Worm (Caenorhabditis elegans): ENCODE data around the gene ZK836.3.

ZK836.3 gene

ce11 chrV:12153784-12154183, 42.0 kb downstream of the ZK836.3 start:
- TF ChIP-seq rcor-1 (GFP tag; IDR thresholded peaks at IDR 0.05) (no peak), dpl-1 (GFP tag; optimal IDR thresholded peaks at IDR 0.05) (no peak), cebp-1 (GFP tag; IDR thresholded peaks at IDR 0.05) (no peak), cebp-1 (tag; optimal IDR thresholded peaks at IDR 0.05) (no peak), nfyb-1 (GFP tag; IDR thresholded peaks at IDR 0.05) (no peak), C06A6.2 (GFP tag; conservative IDR thresholded peaks at IDR 0.05) (no peak), ama-1 (optimal IDR thresholded peaks at IDR 0.05) (no peak), ama-1 (GFP tag; optimal IDR thresholded peaks at IDR 0.05) (no peak), attf-6 (GFP tag; IDR thresholded peaks at IDR 0.05) (no peak), unc-130 (GFP tag; optimal IDR thresholded peaks at IDR 0.05) (no peak), ZK185.1 (tag; optimal IDR thresholded peaks at IDR 0.05; ENCODE audit: poor library complexity, severe bottlenecking) (no peak), F37B4.10 (GFP tag; IDR thresholded peaks at IDR 0.05) (no peak), lin-35 (GFP tag; optimal IDR thresholded peaks at IDR 0.05) (no peak), ceh-79 (tag; optimal IDR thresholded peaks at IDR 0.05) (no peak), madf-3 (GFP tag; IDR thresholded peaks at IDR 0.05) (no peak)

ce11 chrV:12152857-12153256, 42.9 kb downstream of the ZK836.3 start, which contains the start of gene C27A7.8:
Gene C27A7.8, plus strand, starts transcription at chrV:12153157.
- TF ChIP-seq B0019.2 (GFP tag; conservative IDR thresholded peaks at IDR 0.05) (no peak), nhr-179 (tag; optimal IDR thresholded peaks at IDR 0.05) (no peak), akir-1 (GFP tag; optimal IDR thresholded peaks at IDR 0.05) (no peak), xnd-1 (tag; optimal IDR thresholded peaks at IDR 0.05) (no peak), dox-1 (GFP tag; IDR thresholded peaks at IDR 0.05) (no peak), egl-44 (GFP tag; IDR thresholded peaks at IDR 0.05) (no peak), F33H1.4 (GFP tag; IDR thresholded peaks at IDR 0.05) (no peak), cebp-2 (GFP tag; IDR thresholded peaks at IDR 0.05) (no peak), bed-2 (GFP tag; IDR thresholded peaks at IDR 0.05) (no peak), Y53G8AR.9 (GFP tag; conservative IDR thresholded peaks at IDR 0.05) (no peak), sea-2 (GFP tag; IDR thresholded peaks at IDR 0.05) (no peak), K11D2.4 (GFP tag; IDR thresholded peaks at IDR 0.05) (no peak), C06A6.2 (GFP tag; conservative IDR thresholded peaks at IDR 0.05) (no peak), attf-5 (GFP tag; optimal IDR thresholded peaks at IDR 0.05) (no peak), mxl-1 (tag; optimal IDR thresholded peaks at IDR 0.05) (no peak), him-1 (tag; optimal IDR thresholded peaks at IDR 0.05) (no peak), egrh-3 (GFP tag; IDR thresholded peaks at IDR 0.05) (no peak), madf-3 (GFP tag; IDR thresholded peaks at IDR 0.05) (no peak), rec-8 (tag; optimal IDR thresholded peaks at IDR 0.05) (no peak), snpc-4 (GFP tag; optimal IDR thresholded peaks at IDR 0.05) (no peak), snpc-4 (tag; optimal IDR thresholded peaks at IDR 0.05) (no peak)

ce11 chrV:12150607-12151006, 45.1 kb downstream of the ZK836.3 start, which contains the start of gene che-11:
Gene che-11, minus strand, starts transcription at chrV:12150707.
- TF ChIP-seq C17E4.6 (GFP tag; IDR thresholded peaks at IDR 0.05) (no peak), bed-2 (GFP tag; IDR thresholded peaks at IDR 0.05) (no peak), unc-130 (GFP tag; optimal IDR thresholded peaks at IDR 0.05) (no peak), hlh-12 (tag; optimal IDR thresholded peaks at IDR 0.05) (no peak), ztf-22 (GFP tag; optimal IDR thresholded peaks at IDR 0.05) (no peak), dpff-1 (tag; optimal IDR thresholded peaks at IDR 0.05) (no peak), Y95B8A.8 (GFP tag; IDR thresholded peaks at IDR 0.05) (no peak), rpc-1 (optimal IDR thresholded peaks at IDR 0.05) (no peak), rpc-1 (tag; optimal IDR thresholded peaks at IDR 0.05) (no peak), attf-3 (GFP tag; conservative IDR thresholded peaks at IDR 0.05) (no peak), Y67H2A.10 (GFP tag; conservative IDR thresholded peaks at IDR 0.05) (no peak), nhr-90 (tag; optimal IDR thresholded peaks at IDR 0.05) (no peak), lir-1 (GFP tag; conservative IDR thresholded peaks at IDR 0.05) (no peak), K11D2.4 (GFP tag; IDR thresholded peaks at IDR 0.05) (no peak), somi-1 (GFP tag; optimal IDR thresholded peaks at IDR 0.05) (no peak), lsl-1 (GFP tag; optimal IDR thresholded peaks at IDR 0.05) (no peak), lin-35 (GFP tag; optimal IDR thresholded peaks at IDR 0.05) (no peak), hlh-26 (GFP tag; conservative IDR thresholded peaks at IDR 0.05) (no peak), let-526 (GFP tag; IDR thresholded peaks at IDR 0.05) (no peak)

All from whole organism, young adult.